Fruit fly (Drosophila melanogaster): ENCODE data around the gene CG32755.

DNA sequence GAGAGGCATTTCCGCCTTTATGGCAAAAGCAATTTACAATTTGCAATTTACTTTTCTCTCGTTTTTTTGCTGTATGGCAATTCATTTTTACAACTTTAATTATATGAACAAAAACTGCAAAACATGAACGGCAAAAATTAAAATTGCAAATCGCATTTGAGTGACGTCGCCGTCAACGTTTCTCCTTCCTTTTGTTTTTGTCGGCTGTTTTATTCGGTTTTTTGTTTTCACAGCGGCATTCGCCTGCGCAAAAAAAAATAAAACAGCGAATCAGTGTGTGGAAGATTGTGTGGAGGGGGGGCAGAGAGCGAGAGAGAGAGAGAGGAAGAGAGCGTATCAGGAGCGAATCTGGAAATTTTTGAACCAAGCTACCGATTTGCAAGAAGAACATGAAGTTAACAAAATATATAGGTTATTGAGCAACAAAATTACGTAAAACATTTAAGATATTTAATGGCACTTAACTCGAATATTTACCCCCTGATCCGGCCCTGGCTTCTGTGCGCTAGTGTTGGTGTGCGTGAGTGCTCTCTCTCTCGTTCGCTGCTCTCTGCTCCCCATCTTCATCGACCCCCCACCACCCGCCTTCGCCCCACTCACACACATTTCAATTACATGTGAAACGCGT, 31.4 kb upstream of the CG32755 start:
- TF ChIP-seq MBD-R2 (GFP tag; IDR thresholded peaks at IDR 0.05) (peak; percentile 99), CG17612 (GFP tag; IDR thresholded peaks at IDR 0.05) (peak; percentile 99), ac (GFP tag; optimal IDR thresholded peaks at IDR 0.05) (peak; percentile 83)

Measured in whole organism, embryonic.